Fruit fly (Drosophila melanogaster): ENCODE results near the gene RpS19b.

RpS19b gene

DNA sequence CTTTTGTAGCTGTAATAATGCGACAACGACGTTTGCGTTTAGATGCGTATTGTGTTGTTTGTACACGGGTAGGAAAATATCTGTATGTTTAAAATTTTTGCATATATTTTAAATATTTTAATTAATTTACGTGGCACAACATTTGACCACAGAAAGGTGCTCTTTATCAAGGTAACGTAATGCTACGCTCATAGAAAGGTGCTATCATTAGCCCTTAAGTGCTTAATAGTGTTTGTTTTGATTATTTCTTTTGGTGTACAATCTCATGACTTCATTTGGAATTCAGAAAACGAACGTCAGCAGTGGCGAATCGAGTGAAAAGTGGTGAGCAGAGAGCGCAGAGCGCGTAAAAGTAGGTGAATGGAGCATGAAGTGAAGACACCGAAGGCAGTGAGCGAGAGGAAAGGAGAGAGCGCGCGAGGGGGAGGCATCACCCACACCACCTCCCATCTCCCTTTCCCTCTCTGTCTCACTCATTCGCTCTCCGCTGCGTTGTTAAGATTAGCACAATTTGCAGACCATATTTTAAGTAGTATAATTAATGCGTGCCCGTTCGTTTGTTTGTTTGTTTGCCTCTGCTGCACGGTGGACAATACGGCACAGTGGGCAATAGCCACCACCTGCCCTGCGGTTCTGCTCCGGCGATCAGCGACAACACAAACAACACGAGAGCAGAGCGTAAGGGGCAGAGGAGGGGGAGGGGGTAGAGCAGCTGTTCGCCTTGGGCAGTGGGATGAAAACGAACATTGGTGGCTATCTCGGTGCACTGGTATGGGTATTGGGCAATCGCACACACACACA is 11.4 kb downstream of the RpS19b start (continued):
- TF ChIP-seq fd64A (GFP tag; optimal IDR thresholded peaks at IDR 0.05) (no peak), NFAT (GFP tag; IDR thresholded peaks at IDR 0.05) (no peak; the same call in 1 of the 2 replicates), CG8478 (optimal IDR thresholded peaks at IDR 0.05) (no peak), crol (GFP tag; IDR thresholded peaks at IDR 0.05) (peak; percentile 98), CG17328 (GFP tag; IDR thresholded peaks at IDR 0.05) (peak; percentile 62), kay (GFP tag; optimal IDR thresholded peaks at IDR 0.05) (no peak), oc (tag; optimal IDR thresholded peaks at IDR 0.05) (no peak), CG32532 (GFP tag; IDR thresholded peaks at IDR 0.05) (peak; percentile 61; the same call in 1 of the 2 replicates), CG4707 (GFP tag; optimal IDR thresholded peaks at IDR 0.05) (peak; percentile 97), CG10321 (GFP tag; IDR thresholded peaks at IDR 0.05) (no peak), unc-4 (GFP tag; IDR thresholded peaks at IDR 0.05; ENCODE audit: partially characterized antibody) (no peak), CG2889 (GFP tag; IDR thresholded peaks at IDR 0.05) (0 out of 3 replicates have a peak, but pooled peaks have one; percentile 12), mld (GFP tag; IDR thresholded peaks at IDR 0.05; ENCODE audit: partially characterized antibody) (no peak), D19B (GFP tag; optimal IDR thresholded peaks at IDR 0.05) (no peak), Jarid2 (GFP tag; optimal IDR thresholded peaks at IDR 0.05) (no peak), Blimp-1 (GFP tag; optimal IDR thresholded peaks at IDR 0.05) (peak; percentile 38), CG12659 (GFP tag; optimal IDR thresholded peaks at IDR 0.05) (no peak), CG8388 (GFP tag; optimal IDR thresholded peaks at IDR 0.05) (peak; percentile 24), CG18011 (GFP tag; optimal IDR thresholded peaks at IDR 0.05) (no peak), CG16815 (GFP tag; optimal IDR thresholded peaks at IDR 0.05) (no peak), tgo (GFP tag; IDR thresholded peaks at IDR 0.05) (peak; percentile 28; the same call in 1 of the 3 replicates), TFAM (GFP tag; optimal IDR thresholded peaks at IDR 0.05) (no peak), ab (GFP tag; optimal IDR thresholded peaks at IDR 0.05) (no peak), lov (optimal IDR thresholded peaks at IDR 0.05) (no peak), lov (GFP tag; IDR thresholded peaks at IDR 0.05) (peak; percentile 4; the same call in 1 of the 3 replicates), gce (GFP tag; IDR thresholded peaks at IDR 0.05) (no peak), nom (GFP tag; optimal IDR thresholded peaks at IDR 0.05) (no peak), Drgx (GFP tag; IDR thresholded peaks at IDR 0.05) (peak; percentile 74), CG17359 (tag; optimal IDR thresholded peaks at IDR 0.05) (peak; percentile 57), Bteb2 (GFP tag; optimal IDR thresholded peaks at IDR 0.05) (no peak), CG1233 (GFP tag; optimal IDR thresholded peaks at IDR 0.05) (peak; percentile 39), Fer2 (tag; optimal IDR thresholded peaks at IDR 0.05) (no peak), crc (GFP tag; optimal IDR thresholded peaks at IDR 0.05) (no peak), CG8290 (GFP tag; optimal IDR thresholded peaks at IDR 0.05) (no peak), CG8290 (tag; optimal IDR thresholded peaks at IDR 0.05) (peak in 1 of 2 experiments; percentile 78), eve (GFP tag; optimal IDR thresholded peaks at IDR 0.05) (no peak), CG3281 (GFP tag; optimal IDR thresholded peaks at IDR 0.05) (peak; percentile 48), bigmax (GFP tag; optimal IDR thresholded peaks at IDR 0.05) (peak; percentile 23), slp2 (GFP tag; optimal IDR thresholded peaks at IDR 0.05) (peak; percentile 11), Sox100B (GFP tag; optimal IDR thresholded peaks at IDR 0.05) (peak; percentile 36), CG1647 (GFP tag; optimal IDR thresholded peaks at IDR 0.05) (no peak), Trl (optimal IDR thresholded peaks at IDR 0.05) (peak; percentile 65 to 79), Trl (GFP tag; optimal IDR thresholded peaks at IDR 0.05) (no peak), grau (tag; optimal IDR thresholded peaks at IDR 0.05) (peak; percentile 49), ham (GFP tag; IDR thresholded peaks at IDR 0.05) (no peak), Bgb (GFP tag; IDR thresholded peaks at IDR 0.05; ENCODE audit: partially characterized antibody) (no peak; the same call in 1 of the 2 replicates), ken (GFP tag; IDR thresholded peaks at IDR 0.05) (no peak; the same call in 2 of the 3 replicates), CG17568 (GFP tag; optimal IDR thresholded peaks at IDR 0.05) (peak; percentile 22), MBD-R2 (GFP tag; IDR thresholded peaks at IDR 0.05) (peak; percentile 13; the same call in 1 of the 2 replicates), CG8944 (GFP tag; optimal IDR thresholded peaks at IDR 0.05) (no peak)
